Worm (Caenorhabditis elegans): ENCODE results near the gene Y54F10BM.12.

Gene Y54F10BM.12

DNA sequence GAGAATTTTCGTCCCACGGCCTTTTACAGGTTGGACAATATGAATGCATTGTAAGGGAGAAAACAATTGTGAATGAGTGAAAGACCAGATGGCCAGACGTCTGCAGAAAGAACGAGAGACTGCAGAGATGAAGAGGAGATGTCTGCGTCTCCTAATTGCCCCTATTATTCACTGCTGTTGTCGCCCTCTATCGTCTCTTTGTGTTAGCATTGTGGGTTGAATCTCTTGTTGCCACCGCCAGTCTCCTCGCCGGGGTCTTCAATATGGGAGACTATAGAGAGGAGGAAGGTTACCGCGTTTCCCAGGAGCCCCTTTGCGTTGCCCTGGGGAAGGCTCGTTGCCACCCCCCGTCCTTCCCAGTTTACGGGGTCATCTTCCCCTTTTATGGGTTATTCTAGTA, 24.6 kb downstream of the Y54F10BM.12 start, which contains the start of gene Y54F10BM.9:
Gene Y54F10BM.9, minus strand, starts transcription at position 61 of the 400 bp plus-strand sequence.
- no peak for TF ChIP-seq unc-62 (GFP tag; optimal IDR thresholded peaks at IDR 0.05)

DNA sequence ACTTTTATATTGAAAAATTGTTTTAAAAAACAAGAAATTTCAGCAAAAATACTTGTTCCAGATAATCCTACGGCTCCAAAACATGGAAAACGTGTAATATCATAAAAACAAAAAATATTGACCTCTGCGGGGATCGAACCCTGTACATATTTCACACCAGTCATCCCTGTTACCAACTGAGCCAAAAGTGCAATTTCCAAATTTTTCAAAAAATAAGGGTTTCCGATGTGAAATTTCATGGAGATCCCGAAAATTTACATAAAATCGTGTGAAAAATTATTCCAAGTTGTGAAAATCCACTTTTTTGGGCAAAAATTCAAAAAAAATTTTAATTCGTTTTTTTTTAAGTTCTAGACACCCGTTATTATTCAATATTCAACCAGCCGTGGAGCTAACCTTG, 25.3 kb downstream of the Y54F10BM.12 start:
- no peak for TF ChIP-seq unc-62 (GFP tag; optimal IDR thresholded peaks at IDR 0.05)

DNA sequence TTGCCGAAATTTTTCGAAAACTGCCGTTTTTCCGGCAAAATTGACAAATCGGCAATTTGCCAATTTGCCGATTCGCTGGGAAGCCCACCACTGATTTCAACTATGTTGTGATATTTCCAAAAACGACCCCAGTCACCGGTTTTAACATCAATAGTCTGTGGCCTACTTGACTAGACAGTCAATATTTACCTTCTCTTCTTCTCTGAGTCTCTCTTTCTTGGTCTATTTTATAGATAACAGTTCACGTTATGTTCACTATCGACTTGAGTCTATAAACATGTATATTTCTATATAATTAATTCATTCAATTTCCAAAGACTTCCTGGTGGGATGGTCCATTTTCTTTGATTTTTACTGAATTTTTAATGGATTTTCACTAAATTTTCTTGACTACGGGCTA, 34.7 kb downstream of the Y54F10BM.12 start:
- no peak for TF ChIP-seq unc-62 (GFP tag; optimal IDR thresholded peaks at IDR 0.05)

DNA sequence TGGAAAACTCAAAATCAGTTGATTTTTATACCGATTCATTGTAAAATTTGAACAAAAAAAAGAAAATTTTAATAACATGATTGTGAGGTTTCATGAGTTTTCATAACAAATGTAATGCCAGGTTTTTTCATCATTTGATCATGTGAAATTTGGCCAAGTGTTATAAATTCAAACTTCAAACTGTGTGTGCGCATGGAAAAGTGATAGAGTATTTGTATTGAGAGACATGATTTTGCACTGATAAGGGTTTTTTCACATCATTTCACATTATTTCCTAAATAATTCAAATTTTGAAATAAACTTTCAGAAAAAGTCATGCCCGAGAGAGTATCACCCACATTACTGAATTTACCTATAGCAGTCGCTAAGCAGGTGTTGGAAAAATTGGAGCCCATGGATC, 38.3 kb downstream of the Y54F10BM.12 start, which contains the start of gene fbxa-219:
Gene fbxa-219, plus strand, starts transcription at position 277 of the 400 bp plus-strand sequence.
- TF ChIP-seq unc-62 (GFP tag; optimal IDR thresholded peaks at IDR 0.05), result no peak

DNA sequence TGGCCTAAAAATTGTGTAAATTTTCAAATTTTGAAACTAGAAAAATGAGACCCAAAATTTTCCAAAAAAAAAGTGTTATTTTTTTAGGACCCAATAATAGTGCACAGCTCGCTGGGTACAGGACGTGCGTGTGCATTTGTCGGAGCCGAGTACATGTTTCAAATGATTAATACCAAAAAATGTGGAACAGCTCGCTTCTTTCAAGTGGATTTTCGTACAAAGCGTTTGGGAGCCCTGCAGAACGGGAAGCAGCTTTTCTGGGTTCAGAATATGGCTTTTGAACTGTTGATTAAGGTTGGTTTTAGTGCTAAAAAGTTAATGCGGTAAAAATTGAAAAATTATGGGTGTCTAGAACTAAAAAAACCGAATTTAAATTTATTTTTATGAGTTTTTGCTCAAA, 41.2 kb downstream of the Y54F10BM.12 start:
- TF ChIP-seq unc-62 (GFP tag; optimal IDR thresholded peaks at IDR 0.05), result no peak

DNA sequence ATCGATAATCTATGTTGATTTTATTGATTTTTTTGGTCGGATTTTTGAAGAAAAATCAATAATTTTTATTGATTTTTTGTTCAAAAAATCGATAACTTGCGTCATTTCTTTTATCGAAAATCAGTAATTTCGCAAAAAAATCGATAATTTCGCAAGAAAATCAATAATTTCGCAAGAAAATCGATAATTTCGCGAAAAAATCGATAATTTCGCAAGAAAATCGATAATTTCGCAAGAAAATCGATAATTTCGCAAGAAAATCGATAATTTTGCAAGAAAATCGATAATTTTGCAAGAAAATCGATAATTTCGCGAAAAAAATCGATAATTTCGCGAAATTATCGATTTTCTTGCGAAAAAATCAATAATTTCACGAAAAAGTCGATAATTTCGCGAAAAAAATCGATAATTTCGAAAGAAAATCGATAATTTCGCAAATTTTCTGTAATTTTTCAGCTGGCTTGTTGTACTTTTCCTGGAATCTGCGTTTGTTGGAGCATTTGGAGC, 46.1 kb downstream of the Y54F10BM.12 start:
- TF ChIP-seq unc-62 (GFP tag; optimal IDR thresholded peaks at IDR 0.05), result no peak

DNA sequence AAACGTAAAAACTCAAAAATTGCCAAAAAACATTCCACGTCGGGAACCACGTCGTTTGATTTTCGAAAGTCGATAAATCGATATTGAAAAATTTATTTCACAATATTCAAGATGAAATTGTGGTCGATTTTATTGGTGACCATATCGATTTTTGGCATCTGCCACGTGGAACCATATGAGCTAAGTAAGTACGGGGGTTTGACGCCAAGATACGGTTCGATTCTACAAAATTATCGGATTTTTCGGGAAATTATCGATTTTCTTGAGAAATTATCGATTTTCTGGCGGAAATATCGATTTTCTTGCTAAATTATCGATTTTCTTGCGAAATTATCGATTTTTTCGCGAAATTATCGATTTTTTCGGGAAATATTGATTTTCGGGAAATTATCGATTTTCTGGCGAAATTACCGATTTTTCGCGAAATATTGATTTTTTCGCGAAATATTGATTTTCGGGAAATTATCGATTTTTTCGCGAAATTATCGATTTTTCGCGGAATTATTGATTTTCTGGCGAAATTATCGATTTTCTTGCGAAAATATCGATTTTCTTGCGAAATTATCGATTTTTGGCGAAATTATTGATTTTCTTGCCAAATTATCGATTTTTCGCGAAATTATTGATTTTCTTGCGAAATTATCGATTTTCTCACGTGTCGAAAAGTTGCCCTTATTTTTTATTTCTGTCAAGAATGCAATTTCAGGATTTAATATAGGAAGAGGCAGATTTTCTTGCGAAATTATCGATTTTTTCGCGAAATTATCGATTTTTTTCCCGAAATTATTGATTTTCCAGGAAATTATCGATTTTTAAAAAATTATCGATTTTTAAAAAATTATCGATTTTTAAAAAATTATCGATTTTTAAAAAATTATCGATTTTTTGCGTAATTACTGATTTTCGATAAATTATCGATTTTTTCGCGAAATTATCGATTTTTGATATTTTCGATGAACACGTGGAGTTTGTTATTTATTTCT, 47.2 kb downstream of the Y54F10BM.12 start, which contains the start of gene Y54F10BM.3:
Gene Y54F10BM.3, plus strand, starts transcription at position 51 of the 983 bp plus-strand sequence.
- no peak for TF ChIP-seq unc-62 (GFP tag; optimal IDR thresholded peaks at IDR 0.05)

DNA sequence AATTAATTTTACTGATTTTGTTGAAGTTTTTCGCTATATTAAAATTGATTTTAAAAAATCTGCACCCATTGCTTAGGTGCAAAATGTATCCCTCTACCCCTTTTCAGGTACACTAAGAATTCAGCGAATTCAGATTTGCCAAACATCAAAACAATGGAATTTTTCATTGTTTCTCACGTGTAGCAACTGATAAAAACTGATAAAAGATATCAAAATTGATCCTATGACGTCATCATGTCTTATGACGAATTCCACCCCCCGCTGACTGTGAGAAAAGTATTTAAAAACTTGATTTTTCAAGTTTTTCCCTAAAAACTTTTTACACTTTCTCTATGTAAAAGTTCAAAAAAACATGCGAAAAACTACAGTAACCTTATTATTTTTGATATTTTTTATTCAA, 48.9 kb downstream of the Y54F10BM.12 start, which contains the start of gene Y54F10BM.22:
Gene Y54F10BM.22, plus strand, starts transcription at position 331 of the 400 bp plus-strand sequence.
- TF ChIP-seq unc-62 (GFP tag; optimal IDR thresholded peaks at IDR 0.05), result no peak

DNA sequence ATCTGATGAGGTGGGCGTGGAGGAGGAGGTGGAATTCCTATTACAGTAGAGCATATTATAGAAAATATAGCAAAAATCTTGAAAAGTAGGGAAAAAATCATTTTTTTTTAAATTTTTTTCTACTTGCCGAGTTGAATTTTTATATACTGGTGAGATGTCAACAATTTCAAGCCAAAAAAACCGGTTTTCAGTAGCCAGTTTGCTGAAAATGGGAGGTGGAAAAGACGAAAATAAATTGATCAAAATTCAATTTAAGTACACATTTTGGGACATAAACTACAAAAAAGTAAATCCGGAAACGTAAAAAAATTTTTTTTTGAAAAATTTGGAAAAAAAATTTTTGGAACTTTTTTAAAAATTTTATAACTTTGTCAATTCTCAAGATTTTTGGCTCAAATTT, 50.0 kb downstream of the Y54F10BM.12 start, which contains the start of gene Y54F10BM.23:
Gene Y54F10BM.23, minus strand, starts transcription at position 101 of the 400 bp plus-strand sequence.
- no peak for TF ChIP-seq unc-62 (GFP tag; optimal IDR thresholded peaks at IDR 0.05)
